Worm (Caenorhabditis elegans): ENCODE results near the gene str-71.
A peak's percentile ranks its signal among the peaks of the same experiment; 100 is the strongest.

The str-71 gene

ce11 chrV:15426944-15427343 is 32.0 kb downstream of the str-71 start, which contains the start of gene fbxa-209 (continued):
- no peak for TF ChIP-seq F57A8.1 (GFP tag; optimal IDR thresholded peaks at IDR 0.05)
- TF ChIP-seq lsy-27 (tag; optimal IDR thresholded peaks at IDR 0.05; ENCODE audit: borderline replicate concordance, insufficient read depth) = no peak
- no peak for TF ChIP-seq efl-1 (GFP tag; optimal IDR thresholded peaks at IDR 0.05)

- no peak for TF ChIP-seq pha-4 (tag; optimal IDR thresholded peaks at IDR 0.05)
- peak; percentile 9 for TF ChIP-seq nhr-80 (tag; optimal IDR thresholded peaks at IDR 0.05)
These were observed 33.5 kb downstream of the str-71 start, which contains the start of gene Y36E3A.2 for ce11 chrV:15425368-15426091. TSS of gene Y36E3A.2 (plus strand) at chrV:15426041.

ce11 chrV:15423601-15424000 is 35.4 kb downstream of the str-71 start, which contains the start of gene fbxa-104:
TSS of gene fbxa-104 (minus strand) at chrV:15423683.
- TF ChIP-seq madf-3 (GFP tag; IDR thresholded peaks at IDR 0.05) = no peak
- TF ChIP-seq snpc-4 (GFP tag; optimal IDR thresholded peaks at IDR 0.05) = no peak
- TF ChIP-seq snpc-4 (tag; optimal IDR thresholded peaks at IDR 0.05) = no peak
- no peak for TF ChIP-seq nhr-27 (tag; optimal IDR thresholded peaks at IDR 0.05)
- TF ChIP-seq lin-40 (tag; optimal IDR thresholded peaks at IDR 0.05) = no peak

ce11 chrV:15417822-15418221 is 41.2 kb downstream of the str-71 start, which contains the start of gene T06E6.10:
TSS of gene T06E6.10 (plus strand) at chrV:15418122.
- no peak for TF ChIP-seq athp-1 (tag; optimal IDR thresholded peaks at IDR 0.05)
- no peak for TF ChIP-seq F57A8.1 (GFP tag; optimal IDR thresholded peaks at IDR 0.05)
- no peak for TF ChIP-seq Y53G8AR.9 (GFP tag; conservative IDR thresholded peaks at IDR 0.05)
- no peak for TF ChIP-seq ztf-18 (tag; optimal IDR thresholded peaks at IDR 0.05)
- TF ChIP-seq hrde-1 (tag; optimal IDR thresholded peaks at IDR 0.05; ENCODE audit: borderline replicate concordance) = no peak
- no peak for TF ChIP-seq attf-3 (GFP tag; conservative IDR thresholded peaks at IDR 0.05)
- TF ChIP-seq B0261.1 (tag; optimal IDR thresholded peaks at IDR 0.05) = no peak
- no peak for TF ChIP-seq lin-26 (GFP tag; IDR thresholded peaks at IDR 0.05)
- TF ChIP-seq D2030.7 (GFP tag; IDR thresholded peaks at IDR 0.05) = no peak
- no peak for TF ChIP-seq cebp-1 (GFP tag; IDR thresholded peaks at IDR 0.05)
- no peak for TF ChIP-seq cebp-1 (tag; optimal IDR thresholded peaks at IDR 0.05)
- TF ChIP-seq F49E8.2 (tag; optimal IDR thresholded peaks at IDR 0.05; ENCODE audit: insufficient read depth) = no peak
- no peak for TF ChIP-seq F10E7.11 (tag; optimal IDR thresholded peaks at IDR 0.05)
- no peak for TF ChIP-seq akir-1 (GFP tag; optimal IDR thresholded peaks at IDR 0.05)
- TF ChIP-seq madf-3 (GFP tag; IDR thresholded peaks at IDR 0.05) = no peak
- TF ChIP-seq lag-1 (GFP tag; IDR thresholded peaks at IDR 0.05) = no peak
- no peak for TF ChIP-seq efl-1 (GFP tag; optimal IDR thresholded peaks at IDR 0.05)
- no peak for TF ChIP-seq madf-10 (tag; optimal IDR thresholded peaks at IDR 0.05)

ce11 chrV:15415951-15416350 is 43.0 kb downstream of the str-71 start, which contains the start of gene srh-265:
TSS of gene srh-265 (plus strand) at chrV:15416251.
- TF ChIP-seq egl-44 (GFP tag; IDR thresholded peaks at IDR 0.05) (no peak), lin-26 (GFP tag; IDR thresholded peaks at IDR 0.05) (no peak), pbrm-1 (GFP tag; IDR thresholded peaks at IDR 0.05) (no peak), rcor-1 (GFP tag; IDR thresholded peaks at IDR 0.05) (no peak), die-1 (tag; optimal IDR thresholded peaks at IDR 0.05) (no peak), repo-1 (tag; optimal IDR thresholded peaks at IDR 0.05) (no peak), ceh-91 (GFP tag; IDR thresholded peaks at IDR 0.05) (no peak), nfya-1 (tag; optimal IDR thresholded peaks at IDR 0.05; ENCODE audit: borderline replicate concordance, insufficient read depth) (no peak), let-526 (GFP tag; IDR thresholded peaks at IDR 0.05) (no peak), madf-10 (tag; optimal IDR thresholded peaks at IDR 0.05) (no peak), ztf-18 (tag; optimal IDR thresholded peaks at IDR 0.05) (no peak), athp-1 (tag; optimal IDR thresholded peaks at IDR 0.05) (no peak), tbx-9 (tag; optimal IDR thresholded peaks at IDR 0.05; ENCODE audit: borderline replicate concordance) (no peak), ztf-3 (GFP tag; optimal IDR thresholded peaks at IDR 0.05) (no peak), madf-3 (GFP tag; IDR thresholded peaks at IDR 0.05) (no peak), lsl-1 (GFP tag; optimal IDR thresholded peaks at IDR 0.05) (no peak), F49E8.2 (tag; optimal IDR thresholded peaks at IDR 0.05; ENCODE audit: insufficient read depth) (no peak), tbp1 (GFP tag; optimal IDR thresholded peaks at IDR 0.05) (no peak)

All from whole organism, young adult.